Worm (Caenorhabditis elegans): ENCODE results near the gene F25E5.1.

Gene F25E5.1

ce11 chrV:7485000-7485399 is 19.3 kb downstream of the F25E5.1 start, which contains the start of gene srbc-8:
srbc-8 (minus strand) TSS chrV:7485100.
- TF ChIP-seq fos-1 (tag; optimal IDR thresholded peaks at IDR 0.05): no peak
- TF ChIP-seq nhr-77 (tag; optimal IDR thresholded peaks at IDR 0.05): no peak
- no peak for TF ChIP-seq zag-1 (tag; optimal IDR thresholded peaks at IDR 0.05)
- no peak for TF ChIP-seq set-16 (GFP tag; IDR thresholded peaks at IDR 0.05)
- TF ChIP-seq daf-12 (tag; optimal IDR thresholded peaks at IDR 0.05): no peak
- TF ChIP-seq snpc-1.2 (GFP tag; IDR thresholded peaks at IDR 0.05): no peak
- TF ChIP-seq dve-1 (tag; optimal IDR thresholded peaks at IDR 0.05; ENCODE audit: insufficient read depth): no peak
- no peak for TF ChIP-seq Y105C5A.15 (GFP tag; IDR thresholded peaks at IDR 0.05)
- no peak for TF ChIP-seq nhr-42 (GFP tag; IDR thresholded peaks at IDR 0.05)
- TF ChIP-seq saeg-2 (GFP tag; IDR thresholded peaks at IDR 0.05): no peak
- TF ChIP-seq mxl-3 (GFP tag; optimal IDR thresholded peaks at IDR 0.05): no peak
- TF ChIP-seq Y5F2A.4 (GFP tag; optimal IDR thresholded peaks at IDR 0.05): no peak
- no peak for TF ChIP-seq D1046.2 (GFP tag; IDR thresholded peaks at IDR 0.05)
- TF ChIP-seq lin-15B (tag; optimal IDR thresholded peaks at IDR 0.05): no peak
- no peak for TF ChIP-seq spr-1 (tag; optimal IDR thresholded peaks at IDR 0.05)
- TF ChIP-seq nhr-10 (tag; optimal IDR thresholded peaks at IDR 0.05): no peak
- no peak for TF ChIP-seq tra-1 (GFP tag; IDR thresholded peaks at IDR 0.05)
- no peak for TF ChIP-seq ama-1 (optimal IDR thresholded peaks at IDR 0.05)
- no peak for TF ChIP-seq duxl-1 (tag; optimal IDR thresholded peaks at IDR 0.05; ENCODE audit: poor library complexity)
- no peak for TF ChIP-seq nhr-111 (GFP tag; optimal IDR thresholded peaks at IDR 0.05)

ce11 chrV:7487518-7487917 is 21.8 kb downstream of the F25E5.1 start, which contains the start of gene srbc-7:
srbc-7 (minus strand) TSS chrV:7487618.
- TF ChIP-seq madf-5 (GFP tag; IDR thresholded peaks at IDR 0.05): no peak
- no peak for TF ChIP-seq ceh-44 (GFP tag; IDR thresholded peaks at IDR 0.05)
- TF ChIP-seq ceh-28 (tag; optimal IDR thresholded peaks at IDR 0.05): no peak
- TF ChIP-seq T20F7.1 (GFP tag; optimal IDR thresholded peaks at IDR 0.05): no peak
- TF ChIP-seq lsy-2 (tag; optimal IDR thresholded peaks at IDR 0.05): no peak
- TF ChIP-seq lin-39 (tag; optimal IDR thresholded peaks at IDR 0.05): no peak
- no peak for TF ChIP-seq madf-9 (GFP tag; conservative IDR thresholded peaks at IDR 0.05)
- TF ChIP-seq hlh-11 (tag; optimal IDR thresholded peaks at IDR 0.05): no peak
- no peak for TF ChIP-seq aha-1 (tag)
- TF ChIP-seq lin-1 (GFP tag; IDR thresholded peaks at IDR 0.05): no peak
- no peak for TF ChIP-seq attf-4 (tag; optimal IDR thresholded peaks at IDR 0.05)

DNA sequence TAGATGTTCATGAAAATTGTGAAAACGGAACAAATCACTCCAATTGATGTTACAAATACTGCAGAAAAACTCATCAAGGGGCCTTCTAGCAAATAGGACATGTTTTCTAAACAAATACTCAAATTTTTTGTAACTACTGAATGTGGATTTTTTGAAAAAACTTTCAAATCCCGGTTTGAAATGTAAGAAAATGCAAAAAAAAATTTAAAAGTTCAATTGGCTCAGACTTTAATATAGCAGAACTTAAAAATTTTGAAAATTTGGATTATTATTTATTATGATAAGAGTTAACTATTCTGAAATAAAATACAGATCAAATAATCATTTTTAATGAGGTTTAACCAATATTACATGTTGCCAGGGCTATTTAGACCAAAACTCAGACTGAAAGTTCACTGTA is 24.7 kb downstream of the F25E5.1 start, which contains the start of gene srbc-9:
srbc-9 (minus strand) TSS at position 101 of the 400 bp plus-strand sequence.
- TF ChIP-seq saeg-2 (GFP tag; IDR thresholded peaks at IDR 0.05) (no peak), F49E8.2 (tag; optimal IDR thresholded peaks at IDR 0.05; ENCODE audit: borderline replicate concordance) (no peak), fkh-10 (GFP tag; optimal IDR thresholded peaks at IDR 0.05) (no peak), aha-1 (tag) (no peak), ceh-82 (tag; optimal IDR thresholded peaks at IDR 0.05) (no peak), lin-29 (GFP tag; IDR thresholded peaks at IDR 0.05) (no peak), gei-8 (GFP tag; optimal IDR thresholded peaks at IDR 0.05) (no peak), Y75B8A.6 (GFP tag; IDR thresholded peaks at IDR 0.05) (no peak)

DNA sequence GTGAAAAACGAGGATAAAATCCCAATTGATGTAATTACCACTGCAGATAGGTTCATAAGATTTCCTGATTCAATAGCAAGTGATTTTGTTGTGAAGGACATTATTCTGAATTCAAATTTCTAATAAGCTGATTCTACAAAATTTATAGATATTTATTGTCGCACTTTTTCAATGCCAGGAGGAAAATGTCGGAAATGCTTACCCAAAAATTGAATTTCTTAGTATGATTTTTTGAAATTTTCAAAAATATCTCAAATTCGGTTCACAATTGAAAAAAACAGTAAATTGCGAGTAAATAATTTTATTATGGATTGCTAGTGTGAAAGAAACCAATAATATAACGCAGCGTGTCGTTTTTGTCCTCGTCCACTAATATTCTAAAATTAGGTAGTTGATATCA is 27.2 kb downstream of the F25E5.1 start, which contains the start of gene srbc-10:
srbc-10 (minus strand) TSS at position 101 of the 400 bp plus-strand sequence.
- TF ChIP-seq lim-7 (GFP tag; IDR thresholded peaks at IDR 0.05): no peak
- no peak for TF ChIP-seq attf-4 (tag; optimal IDR thresholded peaks at IDR 0.05)
- no peak for TF ChIP-seq sdz-12 (GFP tag; optimal IDR thresholded peaks at IDR 0.05)
- no peak for TF ChIP-seq nhr-6 (tag; optimal IDR thresholded peaks at IDR 0.05)
- no peak for TF ChIP-seq nhr-11 (tag; optimal IDR thresholded peaks at IDR 0.05)
- no peak for TF ChIP-seq lin-39 (tag; optimal IDR thresholded peaks at IDR 0.05)
